Fruit fly (Drosophila melanogaster) whole organism, embryonic: ENCODE results near the gene trus.

Experiments
- Abd-B ChIP-seq: fragments of 200-800 bp; sonication (Bioruptor generic); optimal IDR thresholded peaks from 2 replicates; lab custom pipeline; 2018; ENCODE audit warnings: missing biosample characterization, mild to moderate bottlenecking, missing genetic modification characterization, moderate library complexity
- Bteb2 ChIP-seq: fragments of 200-800 bp; sonication (Bioruptor generic); optimal IDR thresholded peaks from 2 replicates; lab custom pipeline; 2016; ENCODE audit warnings: missing biosample characterization, missing genetic modification characterization
- C15 ChIP-seq: fragments of 200-800 bp; sonication (Bioruptor generic); IDR thresholded peaks from 3 replicates; pipeline ENCODE4 v1.3.6; 2022; ENCODE audit warnings: missing biosample characterization, missing genetic modification characterization
- CG10209 ChIP-seq: fragments of 200-800 bp; sonication (Bioruptor generic); optimal IDR thresholded peaks from 3 replicates; lab custom pipeline; 2017; ENCODE audit warnings: missing biosample characterization, mild to moderate bottlenecking, missing genetic modification characterization, missing genetic modification reagents
- CG10366 ChIP-seq: fragments of 200-800 bp; sonication (Bioruptor generic); IDR thresholded peaks from 2 replicates; pipeline ENCODE4 v1.3.6; 2022; ENCODE audit warnings: missing biosample characterization, missing genetic modification characterization
- CG10462 ChIP-seq: fragments of 200-800 bp; sonication (Bioruptor generic); optimal IDR thresholded peaks from 2 replicates; lab custom pipeline; 2016; ENCODE audit warnings: missing biosample characterization, missing genetic modification characterization
- CG10565 ChIP-seq: fragments of 200-800 bp; sonication (Bioruptor generic); optimal IDR thresholded peaks from 3 replicates; lab custom pipeline; 2016; ENCODE audit warnings: missing biosample characterization, mild to moderate bottlenecking, missing genetic modification characterization
- CG1233 ChIP-seq: fragments of 200-800 bp; sonication (Bioruptor generic); optimal IDR thresholded peaks from 4 replicates; lab custom pipeline; 2018; ENCODE audit warnings: missing biosample characterization, mild to moderate bottlenecking, missing genetic modification characterization
- CG15011 ChIP-seq: fragments of 200-800 bp; sonication (Bioruptor generic); optimal IDR thresholded peaks from 3 replicates; lab custom pipeline; 2018; ENCODE audit warnings: missing biosample characterization, mild to moderate bottlenecking, missing genetic modification characterization
- CG1602 ChIP-seq: fragments of 200-800 bp; sonication (Bioruptor generic); optimal IDR thresholded peaks from 3 replicates; lab custom pipeline; 2016; ENCODE audit warnings: missing biosample characterization, missing genetic modification characterization
- CG1647 ChIP-seq: fragments of 200-800 bp; sonication (Bioruptor generic); optimal IDR thresholded peaks from 3 replicates; lab custom pipeline; 2016; ENCODE audit warnings: missing biosample characterization, missing genetic modification characterization
- CG17359 ChIP-seq: fragments of 200-800 bp; sonication (Bioruptor generic); optimal IDR thresholded peaks from 3 replicates; lab custom pipeline; 2018; ENCODE audit warnings: missing biosample characterization, mild to moderate bottlenecking, missing genetic modification characterization, moderate library complexity
- CG17912 ChIP-seq: fragments of 200-800 bp; sonication (Bioruptor generic); optimal IDR thresholded peaks from 2 replicates; lab custom pipeline; 2018; ENCODE audit warnings: missing biosample characterization, mild to moderate bottlenecking, missing genetic modification characterization
- CG2199 ChIP-seq: fragments of 200-800 bp; sonication (Bioruptor generic); IDR thresholded peaks from 3 replicates; pipeline ENCODE4 v1.3.6; 2022; ENCODE audit warnings: missing biosample characterization, missing genetic modification characterization
- CG2889 ChIP-seq: fragments of 200-800 bp; sonication (Bioruptor generic); IDR thresholded peaks from 3 replicates; pipeline ENCODE4 v1.3.6; 2022; ENCODE audit warnings: missing biosample characterization, missing genetic modification characterization
- CG3065 ChIP-seq: fragments of 200-800 bp; sonication (Bioruptor generic); optimal IDR thresholded peaks from 2 replicates; lab custom pipeline; 2016; ENCODE audit warnings: missing biosample characterization, missing genetic modification characterization
- CG3281 ChIP-seq: fragments of 200-800 bp; sonication (Bioruptor generic); optimal IDR thresholded peaks from 3 replicates; lab custom pipeline; 2017; ENCODE audit warnings: missing biosample characterization, mild to moderate bottlenecking, missing genetic modification characterization
- CG33557 ChIP-seq: fragments of 200-800 bp; sonication (Bioruptor generic); optimal IDR thresholded peaks from 2 replicates; lab custom pipeline; 2019; ENCODE audit warnings: missing biosample characterization, mild to moderate bottlenecking, missing genetic modification characterization, moderate library complexity
- CG42726 ChIP-seq: fragments of 200-800 bp; sonication (Bioruptor generic); IDR thresholded peaks from 2 replicates; pipeline ENCODE4 v1.3.6; 2022; ENCODE audit warnings: missing biosample characterization, missing genetic modification characterization; ENCODE audit not compliant: partially characterized antibody
- CG43689 ChIP-seq: fragments of 200-800 bp; sonication (Bioruptor generic); IDR thresholded peaks from 2 replicates; pipeline ENCODE4 v1.3.6; 2022; ENCODE audit warnings: missing biosample characterization, missing genetic modification characterization
- CG4820 ChIP-seq: fragments of 200-800 bp; sonication (Bioruptor generic); optimal IDR thresholded peaks from 3 replicates; lab custom pipeline; 2016; ENCODE audit warnings: missing biosample characterization, missing genetic modification characterization
- CG5180 ChIP-seq: fragments of 200-800 bp; sonication (Bioruptor generic); optimal IDR thresholded peaks from 3 replicates; lab custom pipeline; 2017; ENCODE audit warnings: missing biosample characterization, missing genetic modification characterization, mild to moderate bottlenecking, moderate library complexity, missing genetic modification reagents
- CG7556 ChIP-seq: fragments of 200-800 bp; sonication (Bioruptor generic); optimal IDR thresholded peaks from 2 replicates; lab custom pipeline; 2017; ENCODE audit warnings: missing biosample characterization, mild to moderate bottlenecking, missing genetic modification characterization
- CG9437 ChIP-seq: fragments of 200-800 bp; sonication (Bioruptor generic); optimal IDR thresholded peaks from 2 replicates; lab custom pipeline; 2018; ENCODE audit warnings: missing biosample characterization, mild to moderate bottlenecking, missing genetic modification characterization
- CG9876 ChIP-seq: fragments of 200-800 bp; sonication (Bioruptor generic); optimal IDR thresholded peaks from 2 replicates; lab custom pipeline; 2016; ENCODE audit warnings: missing biosample characterization, missing genetic modification characterization
- Chrac-16 ChIP-seq: fragments of 200-800 bp; sonication (Bioruptor generic); optimal IDR thresholded peaks from 3 replicates; lab custom pipeline; 2016; ENCODE audit warnings: missing biosample characterization, missing genetic modification characterization
- Dp ChIP-seq: fragments of 200-800 bp; sonication (Bioruptor generic); optimal IDR thresholded peaks from 2 replicates; lab custom pipeline; 2018; ENCODE audit warnings: missing biosample characterization, mild to moderate bottlenecking, missing genetic modification characterization, moderate library complexity
- E2f2 ChIP-seq: fragments of 200-800 bp; sonication (Bioruptor generic); IDR thresholded peaks from 2 replicates; pipeline ENCODE4 v1.3.6; 2022; ENCODE audit warnings: missing biosample characterization, missing genetic modification characterization
- Ets97D ChIP-seq: fragments of 200-800 bp; sonication (Bioruptor generic); optimal IDR thresholded peaks from 3 replicates; lab custom pipeline; 2016; ENCODE audit warnings: missing biosample characterization, missing genetic modification characterization
- Fer1 ChIP-seq: fragments of 200-800 bp; sonication (Bioruptor generic); optimal IDR thresholded peaks from 2 replicates; lab custom pipeline; 2017; ENCODE audit warnings: missing biosample characterization, mild to moderate bottlenecking, missing genetic modification characterization
- Kr ChIP-seq: fragments of 200-800 bp; sonication (Bioruptor generic); optimal IDR thresholded peaks from 2 replicates; lab custom pipeline; 2017; ENCODE audit warnings: missing biosample characterization, mild to moderate bottlenecking, missing genetic modification characterization
- Rfx ChIP-seq: fragments of 200-800 bp; sonication (Bioruptor generic); IDR thresholded peaks from 2 replicates; pipeline ENCODE4 v1.3.6; 2022; ENCODE audit warnings: missing biosample characterization, missing genetic modification characterization
- Stat92E ChIP-seq, 3 experiments: fragments of >200 bp in 2 of 3; fragments of 200-800 bp in 1 of 3; sonication (Bioruptor generic) in 1 of 3; optimal IDR thresholded peaks; 2 replicates each; lab custom pipeline; 2017 to 2019; ENCODE audit warnings: missing biosample characterization in 3 of 3, missing genetic modification characterization in 3 of 3, mild to moderate bottlenecking in 1 of 3, moderate library complexity in 1 of 3
- TFAM ChIP-seq: fragments of 200-800 bp; sonication (Bioruptor generic); optimal IDR thresholded peaks from 2 replicates; lab custom pipeline; 2017; ENCODE audit warnings: missing biosample characterization, missing genetic modification characterization, inconsistent platforms
- bigmax ChIP-seq: fragments of 200-800 bp; sonication (Bioruptor generic); optimal IDR thresholded peaks from 2 replicates; lab custom pipeline; 2018; ENCODE audit warnings: missing biosample characterization, mild to moderate bottlenecking, missing genetic modification characterization
- dmrt11E ChIP-seq: fragments of 200-800 bp; sonication (Bioruptor generic); optimal IDR thresholded peaks from 3 replicates; lab custom pipeline; 2018; ENCODE audit warnings: missing biosample characterization, mild to moderate bottlenecking, missing genetic modification characterization, moderate library complexity
- eyg ChIP-seq: fragments of 200-800 bp; sonication (Bioruptor generic); optimal IDR thresholded peaks from 3 replicates; lab custom pipeline; 2016; ENCODE audit warnings: missing biosample characterization, missing genetic modification characterization
- fd3F ChIP-seq: fragments of 200-800 bp; sonication (Bioruptor generic); optimal IDR thresholded peaks from 2 replicates; lab custom pipeline; 2018; ENCODE audit warnings: missing biosample characterization, mild to moderate bottlenecking, missing genetic modification characterization, moderate library complexity
- gsb ChIP-seq: fragments of 200-800 bp; sonication (Bioruptor generic); IDR thresholded peaks from 2 replicates; pipeline ENCODE4 v1.3.6; 2022; ENCODE audit warnings: missing biosample characterization, missing genetic modification characterization
- kah ChIP-seq: fragments of 200-800 bp; sonication (Bioruptor generic); optimal IDR thresholded peaks from 2 replicates; lab custom pipeline; 2018; ENCODE audit warnings: missing biosample characterization, mild to moderate bottlenecking, missing genetic modification characterization
- kay ChIP-seq: fragments of 200-800 bp; sonication (Bioruptor generic); optimal IDR thresholded peaks from 2 replicates; lab custom pipeline; 2016; ENCODE audit warnings: missing biosample characterization, missing genetic modification characterization
- nau ChIP-seq: fragments of 200-800 bp; sonication (Bioruptor generic); optimal IDR thresholded peaks from 3 replicates; lab custom pipeline; 2017; ENCODE audit warnings: missing biosample characterization, mild to moderate bottlenecking, missing genetic modification characterization, missing genetic modification reagents
- prd ChIP-seq, 3 experiments: fragments of >200 bp in 2 of 3; fragments of 200-800 bp in 1 of 3; sonication (Bioruptor generic) in 1 of 3; optimal IDR thresholded peaks in 2 of 3; IDR thresholded peaks in 1 of 3; 2 replicates in 2 of 3; 3 replicates in 1 of 3; pipeline versions ENCODE4 v1.3.6 to Lab custom; 2017 to 2022; ENCODE audit warnings: missing biosample characterization in 1 of 3, missing genetic modification characterization in 1 of 3
- repo ChIP-seq: fragments of 200-800 bp; sonication (Bioruptor generic); optimal IDR thresholded peaks from 2 replicates; lab custom pipeline; 2016; ENCODE audit warnings: missing biosample characterization, missing genetic modification characterization
- shn ChIP-seq: fragments of 200-800 bp; sonication (Bioruptor generic); optimal IDR thresholded peaks from 3 replicates; lab custom pipeline; 2016; ENCODE audit warnings: missing biosample characterization, missing genetic modification characterization
- sima ChIP-seq: fragments of 200-800 bp; sonication (Bioruptor generic); optimal IDR thresholded peaks from 2 replicates; lab custom pipeline; 2016; ENCODE audit warnings: missing biosample characterization, missing genetic modification characterization
- ssp ChIP-seq: fragments of 200-800 bp; sonication (Bioruptor generic); IDR thresholded peaks from 2 replicates; pipeline ENCODE4 v1.3.6; 2022; ENCODE audit warnings: missing biosample characterization, missing genetic modification characterization
- tup ChIP-seq: fragments of 200-800 bp; sonication (Bioruptor generic); optimal IDR thresholded peaks from 2 replicates; lab custom pipeline; 2016; ENCODE audit warnings: missing biosample characterization, mild to moderate bottlenecking, missing genetic modification characterization, moderate library complexity
- unc-4 ChIP-seq: fragments of 200-800 bp; sonication (Bioruptor generic); IDR thresholded peaks from 2 replicates; pipeline ENCODE4 v1.3.6; 2022; ENCODE audit warnings: missing biosample characterization, missing genetic modification characterization; ENCODE audit not compliant: partially characterized antibody
- usp ChIP-seq: fragments of >200 bp; optimal IDR thresholded peaks from 2 replicates; lab custom pipeline; 2017; ENCODE audit warnings: missing biosample characterization, missing genetic modification characterization
- zfh1 ChIP-seq: fragments of 200-800 bp; sonication (Bioruptor generic); IDR thresholded peaks from 3 replicates; pipeline ENCODE4 v1.3.6; 2022; ENCODE audit warnings: missing biosample characterization, missing genetic modification characterization

Gene trus

DNA sequence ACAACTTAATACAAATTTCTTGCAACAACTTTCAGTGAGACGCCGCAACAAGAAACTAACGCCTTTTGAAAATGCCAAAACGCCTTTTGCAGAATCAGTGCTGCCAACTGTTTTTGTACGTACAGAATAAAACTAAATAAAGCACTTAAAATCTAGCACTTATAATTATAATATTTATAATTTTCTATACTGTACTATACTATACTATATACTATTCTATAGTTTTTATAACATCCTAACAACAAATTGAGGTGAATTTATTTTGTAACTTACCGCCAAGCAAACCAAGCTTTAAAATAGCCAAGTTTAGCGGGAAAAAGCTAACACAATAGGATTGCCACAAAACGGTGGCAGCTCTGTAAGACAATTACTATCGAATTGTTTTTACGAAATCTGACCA is 22.6 kb upstream of the trus start, which contains the start of the genes Aos1 and Srlp (continued):
- TF ChIP-seq CG9876 (GFP tag; lab: Kevin White, UChicago) (no peak), CG1647 (peak; percentile 6), Fer1 (GFP tag; lab: Kevin White, UChicago) (peak; percentile 65), CG5180 (GFP tag; lab: Kevin White, UChicago) (no peak), CG17359 (tag; lab: Kevin White, UChicago) (peak; percentile 35), eyg (GFP tag; lab: Kevin White, UChicago) (no peak), CG2199 (GFP tag; lab: Robert Waterston, UW) (no peak), prd (optimal IDR thresholded peaks at IDR 0.05; lab: Kevin White, UChicago) (no peak), prd (GFP tag; IDR thresholded peaks at IDR 0.05; lab: Robert Waterston, UW) (peak; percentile 55; the same call in 2 of the 3 replicates), Rfx (GFP tag; lab: Robert Waterston, UW) (0 out of 2 replicates have a peak, but pooled peaks have one; percentile 36), repo (no peak), CG1233 (GFP tag; lab: Kevin White, UChicago) (peak; percentile 45), CG3281 (GFP tag; lab: Kevin White, UChicago) (peak; percentile 50), Chrac-16 (GFP tag; lab: Kevin White, UChicago) (peak; percentile 38), TFAM (GFP tag; lab: Kevin White, UChicago) (no peak), Stat92E (GFP tag; optimal IDR thresholded peaks at IDR 0.05; lab: Kevin White, UChicago) (no peak), Kr (GFP tag; lab: Kevin White, UChicago) (no peak), zfh1 (GFP tag; lab: Robert Waterston, UW) (no peak), gsb (GFP tag; lab: Robert Waterston, UW) (no peak), dmrt11E (tag; lab: Kevin White, UChicago) (peak; percentile 51), sima (no peak), CG43689 (GFP tag; lab: Robert Waterston, UW) (no peak), ssp (no peak), bigmax (no peak), unc-4 (GFP tag; lab: Robert Waterston, UW) (peak; percentile 43; the same call in 1 of the 2 replicates), CG10462 (no peak), kay (no peak), shn (GFP tag; lab: Kevin White, UChicago) (no peak), kah (GFP tag; lab: Kevin White, UChicago) (peak; percentile 27), CG17912 (GFP tag; lab: Kevin White, UChicago) (peak; percentile 3), CG10565 (GFP tag; lab: Kevin White, UChicago) (no peak), CG7556 (GFP tag; lab: Kevin White, UChicago) (peak; percentile 40), Ets97D (GFP tag; lab: Kevin White, UChicago) (no peak), Bteb2 (GFP tag; lab: Kevin White, UChicago) (no peak), CG15011 (GFP tag; lab: Kevin White, UChicago) (no peak), CG3065 (no peak), CG4820 (GFP tag; lab: Kevin White, UChicago) (peak; percentile 19), Dp (GFP tag; lab: Kevin White, UChicago) (peak; percentile 50), fd3F (GFP tag; lab: Kevin White, UChicago) (peak; percentile 42), CG42726 (GFP tag; lab: Robert Waterston, UW) (no peak), tup (no peak), CG1602 (GFP tag; lab: Kevin White, UChicago) (peak; percentile 3), usp (GFP tag; lab: Kevin White, UChicago) (no peak), CG33557 (peak; percentile 34), Abd-B (GFP tag; lab: Kevin White, UChicago) (peak; percentile 62), CG10366 (GFP tag; lab: Robert Waterston, UW) (no peak), E2f2 (GFP tag; lab: Robert Waterston, UW) (peak; percentile 69), CG9437 (GFP tag; lab: Kevin White, UChicago) (peak; percentile 51), nau (no peak), C15 (GFP tag; lab: Robert Waterston, UW) (no peak), CG2889 (GFP tag; lab: Robert Waterston, UW) (no peak), CG10209 (GFP tag; lab: Kevin White, UChicago) (peak; percentile 34)
